Worm (Caenorhabditis elegans): ENCODE data around the gene sqv-2.

DNA sequence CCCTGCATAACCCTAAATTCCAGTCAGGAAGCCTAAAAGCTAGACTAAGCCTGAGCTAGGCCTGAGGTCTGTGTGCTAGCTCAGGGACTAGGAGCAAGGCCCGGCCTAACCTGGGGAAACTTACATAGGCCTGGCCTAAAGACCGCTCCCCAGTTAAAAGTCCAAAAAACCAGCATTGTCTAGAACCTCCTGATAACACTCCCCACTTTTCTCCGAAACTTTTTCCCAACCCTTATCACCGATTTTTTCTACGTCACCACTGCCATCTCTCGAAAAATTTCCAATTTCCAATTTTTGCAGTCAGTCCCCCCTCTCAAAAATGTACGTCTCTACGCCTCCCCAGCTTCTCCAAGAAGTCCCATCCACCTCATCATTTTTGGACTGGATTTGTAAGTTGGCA, 29.4 kb upstream of the sqv-2 start, which contains the start of gene ZK355.2:
- TF ChIP-seq mdl-1 (tag; optimal IDR thresholded peaks at IDR 0.05) (no peak), ceh-82 (tag; optimal IDR thresholded peaks at IDR 0.05) (no peak), lsy-2 (tag; optimal IDR thresholded peaks at IDR 0.05) (no peak), nhr-237 (tag; optimal IDR thresholded peaks at IDR 0.05) (no peak), sptf-1 (tag; optimal IDR thresholded peaks at IDR 0.05) (no peak), ztf-11 (tag; optimal IDR thresholded peaks at IDR 0.05) (no peak), alr-1 (tag; optimal IDR thresholded peaks at IDR 0.05; ENCODE audit: borderline replicate concordance) (no peak), aha-1 (tag; optimal IDR thresholded peaks at IDR 0.05) (no peak), unc-30 (tag; optimal IDR thresholded peaks at IDR 0.05) (no peak), aly-2 (tag; optimal IDR thresholded peaks at IDR 0.05) (no peak), blmp-1 (tag; optimal IDR thresholded peaks at IDR 0.05) (no peak)
